Fruit fly (Drosophila melanogaster) whole organism, embryonic: ENCODE results near the gene CG14194.
A peak's percentile ranks its signal among the peaks of the same experiment; 100 is the strongest.

Experiments used
- Adf1 ChIP-seq: fragments of 200-800 bp; sonication (Bioruptor generic); IDR thresholded peaks from 2 replicates; pipeline ENCODE4 v1.3.6; 2022; ENCODE audit warnings: missing biosample characterization, missing genetic modification characterization
- Bteb2 ChIP-seq: fragments of 200-800 bp; sonication (Bioruptor generic); optimal IDR thresholded peaks from 2 replicates; lab custom pipeline; 2016; ENCODE audit warnings: missing biosample characterization, missing genetic modification characterization
- CG10431 ChIP-seq: fragments of 200-800 bp; sonication (Bioruptor generic); optimal IDR thresholded peaks from 3 replicates; lab custom pipeline; 2018; ENCODE audit warnings: missing biosample characterization, mild to moderate bottlenecking, missing genetic modification characterization
- CG11093 ChIP-seq: fragments of 200-800 bp; sonication (Bioruptor generic); IDR thresholded peaks from 3 replicates; pipeline ENCODE4 v1.3.6; 2022; ENCODE audit warnings: missing biosample characterization, missing genetic modification characterization
- CG11456 ChIP-seq: fragments of 200-800 bp; sonication (Bioruptor generic); IDR thresholded peaks from 3 replicates; pipeline ENCODE4 v1.3.6; 2022; ENCODE audit warnings: missing biosample characterization, missing genetic modification characterization
- CG11723 ChIP-seq: fragments of 200-800 bp; sonication (Bioruptor generic); optimal IDR thresholded peaks from 2 replicates; lab custom pipeline; 2017; ENCODE audit warnings: missing biosample characterization, mild to moderate bottlenecking, missing genetic modification characterization
- CG12391 ChIP-seq: fragments of 200-800 bp; sonication (Bioruptor generic); optimal IDR thresholded peaks from 3 replicates; lab custom pipeline; 2018; ENCODE audit warnings: missing biosample characterization, mild to moderate bottlenecking, missing genetic modification characterization, moderate library complexity
- CG13287 ChIP-seq: fragments of 200-800 bp; sonication (Bioruptor generic); IDR thresholded peaks from 2 replicates; pipeline ENCODE4 v1.3.6; 2022; ENCODE audit warnings: missing biosample characterization, missing genetic modification characterization; ENCODE audit not compliant: partially characterized antibody
- CG13894 ChIP-seq: fragments of 200-800 bp; sonication (Bioruptor generic); optimal IDR thresholded peaks from 3 replicates; lab custom pipeline; 2018; ENCODE audit warnings: missing biosample characterization, mild to moderate bottlenecking, missing genetic modification characterization, moderate library complexity
- CG1603 ChIP-seq: fragments of 200-800 bp; sonication (Bioruptor generic); optimal IDR thresholded peaks from 2 replicates; lab custom pipeline; 2019; ENCODE audit warnings: missing biosample characterization, mild to moderate bottlenecking, missing genetic modification characterization, moderate library complexity
- CG17829 ChIP-seq: fragments of 200-800 bp; optimal IDR thresholded peaks from 2 replicates; lab custom pipeline; 2019; ENCODE audit warnings: missing biosample characterization, mild to moderate bottlenecking, missing genetic modification characterization, moderate library complexity
- CG2199 ChIP-seq: fragments of 200-800 bp; sonication (Bioruptor generic); IDR thresholded peaks from 3 replicates; pipeline ENCODE4 v1.3.6; 2022; ENCODE audit warnings: missing biosample characterization, missing genetic modification characterization
- CG30020 ChIP-seq: fragments of 200-800 bp; optimal IDR thresholded peaks from 2 replicates; lab custom pipeline; 2019; ENCODE audit warnings: missing biosample characterization, mild to moderate bottlenecking, missing genetic modification characterization, moderate library complexity
- CG3281 ChIP-seq: fragments of 200-800 bp; sonication (Bioruptor generic); optimal IDR thresholded peaks from 3 replicates; lab custom pipeline; 2017; ENCODE audit warnings: missing biosample characterization, mild to moderate bottlenecking, missing genetic modification characterization
- CG5245 ChIP-seq: fragments of 200-800 bp; sonication (Bioruptor generic); optimal IDR thresholded peaks from 3 replicates; lab custom pipeline; 2016; ENCODE audit warnings: missing biosample characterization, missing genetic modification characterization
- CG7357 ChIP-seq: fragments of 200-800 bp; sonication (Bioruptor generic); IDR thresholded peaks from 3 replicates; pipeline ENCODE4 v1.3.6; 2022; ENCODE audit warnings: missing biosample characterization, missing genetic modification characterization
- CG8281 ChIP-seq: fragments of 200-800 bp; sonication (Bioruptor generic); optimal IDR thresholded peaks from 2 replicates; lab custom pipeline; 2018; ENCODE audit warnings: missing biosample characterization, mild to moderate bottlenecking, missing genetic modification characterization, moderate library complexity
- CG8290 ChIP-seq, 3 experiments: fragments of 200-800 bp; sonication (Bioruptor generic); optimal IDR thresholded peaks; 2 replicates each; lab custom pipeline; 2016 to 2019; ENCODE audit warnings: missing biosample characterization in 3 of 3, missing genetic modification characterization in 3 of 3, mild to moderate bottlenecking in 2 of 3, moderate library complexity in 1 of 3
- CG9437 ChIP-seq: fragments of 200-800 bp; sonication (Bioruptor generic); optimal IDR thresholded peaks from 2 replicates; lab custom pipeline; 2018; ENCODE audit warnings: missing biosample characterization, mild to moderate bottlenecking, missing genetic modification characterization
- CG9609 ChIP-seq: fragments of 200-800 bp; sonication (Bioruptor generic); optimal IDR thresholded peaks from 3 replicates; lab custom pipeline; 2016; ENCODE audit warnings: missing biosample characterization, missing genetic modification characterization
- CTCF ChIP-seq: fragments of 200-800 bp; sonication (Bioruptor generic); optimal IDR thresholded peaks from 2 replicates; lab custom pipeline; 2017; ENCODE audit warnings: missing biosample characterization, mild to moderate bottlenecking, missing genetic modification characterization, moderate library complexity
- Dbx ChIP-seq: fragments of 200-800 bp; sonication (Bioruptor generic); IDR thresholded peaks from 3 replicates; pipeline ENCODE4 v1.3.6; 2022; ENCODE audit warnings: missing biosample characterization, missing genetic modification characterization
- Deaf1 ChIP-seq: fragments of 200-800 bp; optimal IDR thresholded peaks from 3 replicates; lab custom pipeline; 2019; ENCODE audit warnings: missing biosample characterization, mild to moderate bottlenecking, missing genetic modification characterization, moderate library complexity
- E2f2 ChIP-seq: fragments of 200-800 bp; sonication (Bioruptor generic); IDR thresholded peaks from 2 replicates; pipeline ENCODE4 v1.3.6; 2022; ENCODE audit warnings: missing biosample characterization, missing genetic modification characterization
- ERR ChIP-seq: fragments of 200-800 bp; sonication (Bioruptor generic); optimal IDR thresholded peaks from 2 replicates; lab custom pipeline; 2016; ENCODE audit warnings: missing biosample characterization, missing genetic modification characterization
- Ets97D ChIP-seq: fragments of 200-800 bp; sonication (Bioruptor generic); optimal IDR thresholded peaks from 3 replicates; lab custom pipeline; 2016; ENCODE audit warnings: missing biosample characterization, missing genetic modification characterization
- HLH3B ChIP-seq: fragments of 200-800 bp; sonication (Bioruptor generic); IDR thresholded peaks from 2 replicates; pipeline ENCODE4 v1.3.6; 2022; ENCODE audit warnings: missing biosample characterization, missing genetic modification characterization
- HLH54F ChIP-seq: fragments of 200-800 bp; sonication (Bioruptor generic); optimal IDR thresholded peaks from 3 replicates; lab custom pipeline; 2016; ENCODE audit warnings: missing biosample characterization, missing genetic modification characterization
- HmgZ ChIP-seq: fragments of 200-800 bp; sonication (Bioruptor generic); optimal IDR thresholded peaks from 2 replicates; lab custom pipeline; 2018; ENCODE audit warnings: missing biosample characterization, mild to moderate bottlenecking, missing genetic modification characterization
- Hsf ChIP-seq: fragments of 200-800 bp; sonication (Bioruptor generic); optimal IDR thresholded peaks from 3 replicates; lab custom pipeline; 2016; ENCODE audit warnings: missing biosample characterization, missing genetic modification characterization
- Med ChIP-seq: fragments of 200-800 bp; sonication (Bioruptor generic); peaks from one replicate; lab custom pipeline; 2016; ENCODE audit warnings: missing biosample characterization, missing genetic modification characterization, mild to moderate bottlenecking, inconsistent platforms, moderate library complexity
- Meics ChIP-seq: fragments of 200-800 bp; sonication (Bioruptor generic); optimal IDR thresholded peaks from 2 replicates; lab custom pipeline; 2017; ENCODE audit warnings: missing biosample characterization, mild to moderate bottlenecking, missing genetic modification characterization
- NC2β ChIP-seq: fragments of 200-800 bp; sonication (Bioruptor generic); optimal IDR thresholded peaks from 2 replicates; lab custom pipeline; 2016; ENCODE audit warnings: missing biosample characterization, missing genetic modification characterization
- NfI ChIP-seq: fragments of 200-800 bp; sonication (Bioruptor generic); optimal IDR thresholded peaks from 3 replicates; lab custom pipeline; 2018; ENCODE audit warnings: missing biosample characterization, mild to moderate bottlenecking, missing genetic modification characterization, moderate library complexity
- Pdp1 ChIP-seq, 2 experiments: fragments of 200-800 bp; sonication (Bioruptor generic); optimal IDR thresholded peaks; 3 replicates each; lab custom pipeline; 2016; ENCODE audit warnings: missing biosample characterization in 2 of 2, missing genetic modification characterization in 2 of 2, mild to moderate bottlenecking in 1 of 2, moderate library complexity in 1 of 2
- al ChIP-seq: fragments of 200-800 bp; sonication (Bioruptor generic); IDR thresholded peaks from 2 replicates; pipeline ENCODE4 v1.3.6; 2022; ENCODE audit warnings: missing biosample characterization, missing genetic modification characterization
- amos ChIP-seq: fragments of 200-800 bp; sonication (Bioruptor generic); IDR thresholded peaks from 2 replicates; pipeline ENCODE4 v1.3.6; 2022; ENCODE audit warnings: missing biosample characterization, missing genetic modification characterization; ENCODE audit not compliant: partially characterized antibody
- ash1 ChIP-seq: fragments of 200-800 bp; sonication (Bioruptor generic); optimal IDR thresholded peaks from 2 replicates; lab custom pipeline; 2018; ENCODE audit warnings: missing biosample characterization, mild to moderate bottlenecking, missing genetic modification characterization
- ato ChIP-seq: fragments of 200-800 bp; sonication (Bioruptor generic); IDR thresholded peaks from 2 replicates; pipeline ENCODE4 v1.3.6; 2022; ENCODE audit warnings: missing biosample characterization, missing genetic modification characterization; ENCODE audit not compliant: partially characterized antibody
- bigmax ChIP-seq: fragments of 200-800 bp; sonication (Bioruptor generic); optimal IDR thresholded peaks from 2 replicates; lab custom pipeline; 2018; ENCODE audit warnings: missing biosample characterization, mild to moderate bottlenecking, missing genetic modification characterization
- cwo ChIP-seq: fragments of 200-800 bp; sonication (Bioruptor generic); optimal IDR thresholded peaks from 3 replicates; lab custom pipeline; 2017; ENCODE audit warnings: missing biosample characterization, missing genetic modification characterization, mild to moderate bottlenecking, moderate library complexity, missing genetic modification reagents
- lab ChIP-seq: fragments of 200-800 bp; sonication (Bioruptor generic); optimal IDR thresholded peaks from 3 replicates; lab custom pipeline; 2017; ENCODE audit warnings: missing biosample characterization, missing genetic modification characterization, mild to moderate bottlenecking, moderate library complexity, missing genetic modification reagents
- pfk ChIP-seq: fragments of 200-800 bp; sonication (Bioruptor generic); optimal IDR thresholded peaks from 2 replicates; lab custom pipeline; 2018; ENCODE audit warnings: missing biosample characterization, mild to moderate bottlenecking, missing genetic modification characterization, moderate library complexity
- pita ChIP-seq: fragments of 200-800 bp; sonication (Bioruptor generic); optimal IDR thresholded peaks from 2 replicates; lab custom pipeline; 2017; ENCODE audit warnings: missing biosample characterization, mild to moderate bottlenecking, missing genetic modification characterization
- pros ChIP-seq: fragments of 200-800 bp; sonication (Bioruptor generic); optimal IDR thresholded peaks from 3 replicates; lab custom pipeline; 2019; ENCODE audit warnings: missing biosample characterization, mild to moderate bottlenecking, missing genetic modification characterization, moderate library complexity
- schlank ChIP-seq: fragments of 200-800 bp; sonication (Bioruptor generic); optimal IDR thresholded peaks from 2 replicates; lab custom pipeline; 2018; ENCODE audit warnings: missing biosample characterization, mild to moderate bottlenecking, missing genetic modification characterization
- sd ChIP-seq: fragments of 200-800 bp; sonication (Bioruptor generic); optimal IDR thresholded peaks from 3 replicates; lab custom pipeline; 2018; ENCODE audit warnings: missing biosample characterization, mild to moderate bottlenecking, missing genetic modification characterization, moderate library complexity
- sug ChIP-seq: fragments of 200-800 bp; optimal IDR thresholded peaks from 2 replicates; lab custom pipeline; 2019; ENCODE audit warnings: missing biosample characterization, mild to moderate bottlenecking, missing genetic modification characterization, moderate library complexity
- trh ChIP-seq: fragments of 200-800 bp; sonication (Bioruptor generic); optimal IDR thresholded peaks from 2 replicates; lab custom pipeline; 2016; ENCODE audit warnings: missing biosample characterization, missing genetic modification characterization
- zf30C ChIP-seq: fragments of 200-800 bp; sonication (Bioruptor generic); optimal IDR thresholded peaks from 3 replicates; lab custom pipeline; 2018; ENCODE audit warnings: missing biosample characterization, mild to moderate bottlenecking, missing genetic modification characterization

The CG14194 gene

DNA sequence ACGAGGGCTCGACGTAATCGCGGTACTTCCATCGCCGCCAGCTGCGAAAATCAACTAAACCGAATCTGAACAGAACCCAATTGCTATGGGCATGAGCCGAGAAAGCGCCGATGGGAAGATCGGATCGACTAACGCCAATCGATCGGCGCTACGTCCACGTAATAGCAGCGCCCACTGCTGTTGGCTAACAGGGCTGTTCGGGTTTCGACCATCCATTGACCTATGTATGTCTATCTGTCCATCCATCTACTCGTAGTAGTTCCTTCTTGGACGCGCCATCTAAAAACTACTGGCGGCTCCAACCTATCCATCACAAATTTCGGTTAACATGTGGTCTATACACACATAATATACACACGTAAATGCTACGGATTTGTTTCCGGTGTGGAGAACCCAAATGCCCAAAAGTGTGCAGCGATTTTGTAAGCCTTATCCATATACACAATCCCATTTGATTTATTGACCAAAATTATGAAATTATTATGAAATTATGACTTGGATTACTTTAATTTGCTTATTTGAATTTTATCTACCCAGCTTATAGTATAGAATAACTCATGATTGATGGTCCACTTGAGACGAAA, 48.5 kb downstream of the CG14194 start, which contains the start of gene CG14196:
CG14196 (minus strand) TSS at position 51 of the 584 bp plus-strand sequence.
- peak; percentile 69 for TF ChIP-seq CG8281 (tag; lab: Kevin White, UChicago)
- TF ChIP-seq CG1603 (tag; lab: Kevin White, UChicago): peak; percentile 2
- peak in 1 of 2 experiments; percentile 56 for TF ChIP-seq Pdp1 (GFP tag; optimal IDR thresholded peaks at IDR 0.05; lab: Kevin White, UChicago)
- TF ChIP-seq trh (GFP tag; lab: Kevin White, UChicago): no peak
- peak; percentile 19 for TF ChIP-seq HmgZ (tag; lab: Kevin White, UChicago)
- TF ChIP-seq CG10431: no peak
- no peak for TF ChIP-seq NfI
- TF ChIP-seq Hsf (GFP tag; lab: Kevin White, UChicago): no peak
- TF ChIP-seq amos (GFP tag; lab: Robert Waterston, UW): no peak
- no peak for TF ChIP-seq CG30020 (tag; lab: Kevin White, UChicago)
- no peak for TF ChIP-seq HLH54F (GFP tag; lab: Kevin White, UChicago)
- TF ChIP-seq cwo (GFP tag; lab: Kevin White, UChicago): no peak
- peak; percentile 4 for TF ChIP-seq sug (tag; lab: Kevin White, UChicago)
- TF ChIP-seq CG11456 (GFP tag; lab: Robert Waterston, UW): no peak
- TF ChIP-seq CG12391 (tag; lab: Kevin White, UChicago): no peak
- peak; percentile 33 for TF ChIP-seq zf30C (GFP tag; lab: Kevin White, UChicago)
- no peak for TF ChIP-seq Adf1
- TF ChIP-seq pros (GFP tag; lab: Kevin White, UChicago): no peak
- no peak for TF ChIP-seq al (GFP tag; lab: Robert Waterston, UW)
- TF ChIP-seq CTCF (GFP tag; lab: Kevin White, UChicago): peak; percentile 58
- peak; percentile 72 for TF ChIP-seq Med (GFP tag; lab: Kevin White, UChicago)
- TF ChIP-seq schlank (tag; lab: Kevin White, UChicago): no peak
- TF ChIP-seq HLH3B (GFP tag; lab: Robert Waterston, UW): no peak
- peak; percentile 74 for TF ChIP-seq Deaf1
- TF ChIP-seq CG11723 (GFP tag; lab: Kevin White, UChicago): no peak
- TF ChIP-seq Meics (GFP tag; lab: Kevin White, UChicago): peak; percentile 29
- TF ChIP-seq sd (tag; lab: Kevin White, UChicago): no peak
- TF ChIP-seq CG8290 (GFP tag; optimal IDR thresholded peaks at IDR 0.05; lab: Kevin White, UChicago): peak; percentile 52
- TF ChIP-seq CG8290 (tag; optimal IDR thresholded peaks at IDR 0.05; lab: Kevin White, UChicago): peak in 1 of 2 experiments; percentile 24
- TF ChIP-seq CG11093 (GFP tag; lab: Robert Waterston, UW): no peak
- TF ChIP-seq CG13287 (GFP tag; lab: Robert Waterston, UW): no peak
- TF ChIP-seq E2f2 (GFP tag; lab: Robert Waterston, UW): 0 out of 2 replicates have a peak, but pooled peaks have one; percentile 9
- TF ChIP-seq CG17829 (tag; lab: Kevin White, UChicago): no peak
- TF ChIP-seq lab (GFP tag; lab: Kevin White, UChicago): peak; percentile 10
- no peak for TF ChIP-seq pfk (GFP tag; lab: Kevin White, UChicago)
- no peak for TF ChIP-seq CG13894
- TF ChIP-seq CG3281 (GFP tag; lab: Kevin White, UChicago): peak; percentile 6
- TF ChIP-seq CG2199 (GFP tag; lab: Robert Waterston, UW): 0 out of 3 replicates have a peak, but pooled peaks have one; percentile 70
- peak; percentile 10 for TF ChIP-seq pita (GFP tag; lab: Kevin White, UChicago)
- TF ChIP-seq Ets97D (GFP tag; lab: Kevin White, UChicago): peak; percentile 33
- no peak for TF ChIP-seq ash1 (GFP tag; lab: Kevin White, UChicago)
- TF ChIP-seq ERR: no peak
- no peak for TF ChIP-seq CG9609 (GFP tag; lab: Kevin White, UChicago)
- peak; percentile 20 for TF ChIP-seq CG9437 (GFP tag; lab: Kevin White, UChicago)
- no peak for TF ChIP-seq Dbx
- no peak for TF ChIP-seq NC2β (GFP tag; lab: Kevin White, UChicago)
- no peak for TF ChIP-seq Bteb2
- no peak for TF ChIP-seq CG5245 (GFP tag; lab: Kevin White, UChicago)
- TF ChIP-seq bigmax: no peak
- no peak for TF ChIP-seq ato (GFP tag; lab: Robert Waterston, UW)
- no peak for TF ChIP-seq CG7357 (GFP tag; lab: Robert Waterston, UW)
